Worm (Caenorhabditis elegans): ENCODE measurements around the gene nspc-17.

The nspc-17 gene

ce11 chrX:14489945-14490344 is 35.0 kb downstream of the nspc-17 start, which contains the start of gene his-24 (continued):
- peak; percentile 75 for TF ChIP-seq rnt-1 (tag; optimal IDR thresholded peaks at IDR 0.05)
- TF ChIP-seq hlh-17 (GFP tag; optimal IDR thresholded peaks at IDR 0.05; ENCODE audit: borderline replicate concordance), result no peak
- TF ChIP-seq irx-1 (tag; optimal IDR thresholded peaks at IDR 0.05), result peak; percentile 64
- TF ChIP-seq elt-2 (tag; optimal IDR thresholded peaks at IDR 0.05), result no peak
- no peak for TF ChIP-seq pag-3 (tag; optimal IDR thresholded peaks at IDR 0.05; ENCODE audit: borderline replicate concordance, insufficient read depth)
- no peak for TF ChIP-seq ceh-63 (GFP tag; optimal IDR thresholded peaks at IDR 0.05)
- no peak for TF ChIP-seq hpl-2 (GFP tag; optimal IDR thresholded peaks at IDR 0.05)
- TF ChIP-seq sox-4 (tag; optimal IDR thresholded peaks at IDR 0.05), result no peak
- TF ChIP-seq isw-1 (GFP tag; IDR thresholded peaks at IDR 0.05), result no peak; the same call in 1 of the 2 replicates
- peak; percentile 43 for TF ChIP-seq sup-37 (GFP tag; optimal IDR thresholded peaks at IDR 0.05)
- no peak for TF ChIP-seq zip-4 (GFP tag; optimal IDR thresholded peaks at IDR 0.05)
- TF ChIP-seq ceh-8 (GFP tag; optimal IDR thresholded peaks at IDR 0.05), result peak; percentile 52
- peak; percentile 45 to 87 (median 48) for TF ChIP-seq ceh-82 (tag; optimal IDR thresholded peaks at IDR 0.05)
- TF ChIP-seq tlp-1 (tag; optimal IDR thresholded peaks at IDR 0.05), result no peak
- peak; percentile 97 for TF ChIP-seq swsn-7 (tag; optimal IDR thresholded peaks at IDR 0.05)
- TF ChIP-seq aha-1 (tag; optimal IDR thresholded peaks at IDR 0.05), result no peak
- TF ChIP-seq nhr-237 (tag; optimal IDR thresholded peaks at IDR 0.05), result no peak
- TF ChIP-seq unc-98 (GFP tag; IDR thresholded peaks at IDR 0.05), result no peak
- peak in 2 of 3 experiments; percentile 27 to 49 for TF ChIP-seq dpl-1 (GFP tag; optimal IDR thresholded peaks at IDR 0.05)
- peak; percentile 18 for TF ChIP-seq pax-3 (tag; optimal IDR thresholded peaks at IDR 0.05)
- peak; percentile 5 for TF ChIP-seq blmp-1 (tag; optimal IDR thresholded peaks at IDR 0.05)
- no peak for TF ChIP-seq nhr-84 (tag; optimal IDR thresholded peaks at IDR 0.05)
- no peak for TF ChIP-seq Y116A8C.19 (tag; optimal IDR thresholded peaks at IDR 0.05; ENCODE audit: borderline replicate concordance)
- TF ChIP-seq egl-13 (tag; optimal IDR thresholded peaks at IDR 0.05), result no peak
- TF ChIP-seq lin-14 (GFP tag; optimal IDR thresholded peaks at IDR 0.05), result peak; percentile 89
- peak; percentile 74 for TF ChIP-seq ama-1 (optimal IDR thresholded peaks at IDR 0.05)
- TF ChIP-seq fkh-4 (tag; optimal IDR thresholded peaks at IDR 0.05; ENCODE audit: borderline replicate concordance), result no peak
- peak; percentile 14 for TF ChIP-seq lin-39 (tag; optimal IDR thresholded peaks at IDR 0.05)
- peak; percentile 84 for TF ChIP-seq nhr-71 (tag; optimal IDR thresholded peaks at IDR 0.05)
- peak; percentile 33 for TF ChIP-seq C04F5.9 (tag; optimal IDR thresholded peaks at IDR 0.05)
- peak; percentile 65 for TF ChIP-seq mab-9 (GFP tag; IDR thresholded peaks at IDR 0.05)
- TF ChIP-seq unc-86 (tag; optimal IDR thresholded peaks at IDR 0.05), result peak; percentile 51
- peak; percentile 55 for TF ChIP-seq nhr-77 (tag; optimal IDR thresholded peaks at IDR 0.05)
- TF ChIP-seq fkh-8 (tag; optimal IDR thresholded peaks at IDR 0.05), result peak; percentile 72
- peak; percentile 46 to 48 for TF ChIP-seq efl-1 (optimal IDR thresholded peaks at IDR 0.05)
- peak in 1 of 2 experiments; percentile 53 for TF ChIP-seq efl-1 (GFP tag; optimal IDR thresholded peaks at IDR 0.05 in 1 of 2)
- no peak for TF ChIP-seq mef-2 (tag; optimal IDR thresholded peaks at IDR 0.05)
- no peak for TF ChIP-seq sptf-1 (tag; optimal IDR thresholded peaks at IDR 0.05)
- TF ChIP-seq nhr-90 (tag; optimal IDR thresholded peaks at IDR 0.05; ENCODE audit: poor library complexity), result peak; percentile 62
- TF ChIP-seq nhr-28 (tag; optimal IDR thresholded peaks at IDR 0.05), result no peak
- TF ChIP-seq fos-1 (tag; optimal IDR thresholded peaks at IDR 0.05), result peak; percentile 12
- no peak for TF ChIP-seq pqm-1 (tag; optimal IDR thresholded peaks at IDR 0.05)
- no peak for TF ChIP-seq C34B4.2 (tag; optimal IDR thresholded peaks at IDR 0.05)
- peak; percentile 83 for TF ChIP-seq jun-1 (tag; optimal IDR thresholded peaks at IDR 0.05)
- TF ChIP-seq nhr-76 (tag; optimal IDR thresholded peaks at IDR 0.05), result no peak
- no peak for TF ChIP-seq ets-5 (GFP tag; IDR thresholded peaks at IDR 0.05)
- peak in 1 of 2 experiments; percentile 46 for TF ChIP-seq mdl-1 (tag; optimal IDR thresholded peaks at IDR 0.05)
- peak; percentile 80 for TF ChIP-seq C16A3.4 (tag; optimal IDR thresholded peaks at IDR 0.05)
- TF ChIP-seq skn-1 (tag; optimal IDR thresholded peaks at IDR 0.05), result peak; percentile 43
- peak; percentile 50 for TF ChIP-seq fkh-10 (GFP tag; optimal IDR thresholded peaks at IDR 0.05)
- peak; percentile 68 for TF ChIP-seq xbp-1 (tag; optimal IDR thresholded peaks at IDR 0.05)
- TF ChIP-seq F16B12.6 (tag; optimal IDR thresholded peaks at IDR 0.05), result peak; percentile 28
- no peak for TF ChIP-seq nhr-11 (tag; optimal IDR thresholded peaks at IDR 0.05)
- TF ChIP-seq ztf-4 (tag; optimal IDR thresholded peaks at IDR 0.05), result no peak

All from whole organism, L1 larva.